Worm (Caenorhabditis elegans): ENCODE data around the gene str-232.

str-232 gene

ce11 chrV:16009564-16009963 is 6.0 kb downstream of the str-232 start, which contains the start of gene str-233:
Gene str-233, minus strand, starts transcription at chrV:16009664.
- TF ChIP-seq nhr-23 (tag; optimal IDR thresholded peaks at IDR 0.05) (no peak), daf-12 (tag; optimal IDR thresholded peaks at IDR 0.05) (no peak), ztf-11 (tag; optimal IDR thresholded peaks at IDR 0.05) (no peak), snpc-4 (tag; optimal IDR thresholded peaks at IDR 0.05) (no peak), tbx-2 (tag; optimal IDR thresholded peaks at IDR 0.05) (no peak), nfya-1 (tag; optimal IDR thresholded peaks at IDR 0.05; ENCODE audit: insufficient read depth) (no peak), unc-39 (tag; optimal IDR thresholded peaks at IDR 0.05) (no peak), egl-27 (tag; optimal IDR thresholded peaks at IDR 0.05) (no peak), lsy-12 (tag; optimal IDR thresholded peaks at IDR 0.05) (no peak), ama-1 (optimal IDR thresholded peaks at IDR 0.05) (no peak), ceh-9 (tag; optimal IDR thresholded peaks at IDR 0.05) (no peak), R02D3.7 (tag; optimal IDR thresholded peaks at IDR 0.05) (no peak)

ce11 chrV:16007505-16007904 is 8.0 kb downstream of the str-232 start, which contains the start of gene str-231:
Gene str-231, minus strand, starts transcription at chrV:16007605.
- TF ChIP-seq fkh-10 (GFP tag; optimal IDR thresholded peaks at IDR 0.05), result no peak
- TF ChIP-seq nhr-76 (tag; optimal IDR thresholded peaks at IDR 0.05), result no peak
- no peak for TF ChIP-seq nhr-12 (tag; optimal IDR thresholded peaks at IDR 0.05)
- TF ChIP-seq nhr-25 (tag; optimal IDR thresholded peaks at IDR 0.05), result no peak
- TF ChIP-seq daf-12 (tag; optimal IDR thresholded peaks at IDR 0.05), result no peak
- no peak for TF ChIP-seq ceh-9 (tag; optimal IDR thresholded peaks at IDR 0.05)
- no peak for TF ChIP-seq nhr-23 (tag; optimal IDR thresholded peaks at IDR 0.05)
- TF ChIP-seq ceh-82 (tag; optimal IDR thresholded peaks at IDR 0.05), result no peak
- no peak for TF ChIP-seq jun-1 (tag; optimal IDR thresholded peaks at IDR 0.05)
- TF ChIP-seq mml-1 (tag; optimal IDR thresholded peaks at IDR 0.05), result no peak
- TF ChIP-seq lsy-12 (tag; optimal IDR thresholded peaks at IDR 0.05), result no peak
- TF ChIP-seq lin-15B (tag; optimal IDR thresholded peaks at IDR 0.05), result no peak
- TF ChIP-seq ZK546.5 (tag; optimal IDR thresholded peaks at IDR 0.05), result no peak
- no peak for TF ChIP-seq sea-2 (GFP tag; optimal IDR thresholded peaks at IDR 0.05)
- TF ChIP-seq pha-4 (tag; optimal IDR thresholded peaks at IDR 0.05), result no peak
- no peak for TF ChIP-seq nhr-77 (tag; optimal IDR thresholded peaks at IDR 0.05)
- TF ChIP-seq ama-1 (optimal IDR thresholded peaks at IDR 0.05), result no peak
- TF ChIP-seq nfya-1 (tag; optimal IDR thresholded peaks at IDR 0.05; ENCODE audit: insufficient read depth), result no peak
- TF ChIP-seq R02D3.7 (tag; optimal IDR thresholded peaks at IDR 0.05), result no peak
- TF ChIP-seq ceh-28 (tag; optimal IDR thresholded peaks at IDR 0.05), result no peak

- TF ChIP-seq fkh-10 (GFP tag; optimal IDR thresholded peaks at IDR 0.05), result no peak
- TF ChIP-seq unc-39 (tag; optimal IDR thresholded peaks at IDR 0.05), result no peak
- TF ChIP-seq lin-39 (tag; optimal IDR thresholded peaks at IDR 0.05), result no peak
- TF ChIP-seq daf-12 (tag; optimal IDR thresholded peaks at IDR 0.05), result no peak
- no peak for TF ChIP-seq nhr-25 (tag; optimal IDR thresholded peaks at IDR 0.05)
- TF ChIP-seq ZK546.5 (tag; optimal IDR thresholded peaks at IDR 0.05), result no peak
- no peak for TF ChIP-seq pqm-1 (tag; optimal IDR thresholded peaks at IDR 0.05)
- no peak for TF ChIP-seq nhr-77 (tag; optimal IDR thresholded peaks at IDR 0.05)
- TF ChIP-seq nhr-237 (tag; optimal IDR thresholded peaks at IDR 0.05), result no peak
- TF ChIP-seq mml-1 (tag; optimal IDR thresholded peaks at IDR 0.05), result no peak
- TF ChIP-seq nhr-12 (tag; optimal IDR thresholded peaks at IDR 0.05), result no peak
- no peak for TF ChIP-seq tbx-2 (tag; optimal IDR thresholded peaks at IDR 0.05)
- TF ChIP-seq elt-2 (tag; optimal IDR thresholded peaks at IDR 0.05), result no peak
- TF ChIP-seq hmg-11 (tag; optimal IDR thresholded peaks at IDR 0.05), result no peak
- no peak for TF ChIP-seq fos-1 (tag; optimal IDR thresholded peaks at IDR 0.05)
- no peak for TF ChIP-seq sea-2 (GFP tag; optimal IDR thresholded peaks at IDR 0.05)
- no peak for TF ChIP-seq nhr-43 (tag; optimal IDR thresholded peaks at IDR 0.05; ENCODE audit: poor library complexity, severe bottlenecking)
- no peak for TF ChIP-seq fkh-2 (tag; optimal IDR thresholded peaks at IDR 0.05)
- TF ChIP-seq unc-62 (GFP tag; optimal IDR thresholded peaks at IDR 0.05), result no peak
These were observed 13.3 kb downstream of the str-232 start, which contains the start of gene nhr-63 for ce11 chrV:16002288-16002687. Gene nhr-63, plus strand, starts transcription at chrV:16002588.

- no peak for TF ChIP-seq ama-1 (optimal IDR thresholded peaks at IDR 0.05)
- peak; percentile 55 for TF ChIP-seq nhr-23 (tag; optimal IDR thresholded peaks at IDR 0.05)
- TF ChIP-seq lin-15B (tag; optimal IDR thresholded peaks at IDR 0.05), result no peak
- TF ChIP-seq sea-2 (GFP tag; optimal IDR thresholded peaks at IDR 0.05), result no peak
- TF ChIP-seq tbx-2 (tag; optimal IDR thresholded peaks at IDR 0.05), result no peak
- no peak for TF ChIP-seq ceh-16 (tag; optimal IDR thresholded peaks at IDR 0.05)
- peak; percentile 93 for TF ChIP-seq pha-4 (tag; optimal IDR thresholded peaks at IDR 0.05)
- TF ChIP-seq ztf-11 (tag; optimal IDR thresholded peaks at IDR 0.05), result no peak
- TF ChIP-seq zag-1 (tag; optimal IDR thresholded peaks at IDR 0.05), result no peak
- no peak for TF ChIP-seq elt-1 (tag; optimal IDR thresholded peaks at IDR 0.05)
- TF ChIP-seq pqm-1 (tag; optimal IDR thresholded peaks at IDR 0.05), result peak; percentile 84
- no peak for TF ChIP-seq R02D3.7 (tag; optimal IDR thresholded peaks at IDR 0.05)
- no peak for TF ChIP-seq unc-62 (GFP tag; optimal IDR thresholded peaks at IDR 0.05)
- no peak for TF ChIP-seq nhr-43 (tag; optimal IDR thresholded peaks at IDR 0.05; ENCODE audit: poor library complexity, severe bottlenecking)
- no peak for TF ChIP-seq lin-39 (tag; optimal IDR thresholded peaks at IDR 0.05)
- peak; percentile 69 for TF ChIP-seq fos-1 (tag; optimal IDR thresholded peaks at IDR 0.05)
- TF ChIP-seq jun-1 (tag; optimal IDR thresholded peaks at IDR 0.05), result peak; percentile 92
- TF ChIP-seq nfya-1 (tag; optimal IDR thresholded peaks at IDR 0.05; ENCODE audit: insufficient read depth), result no peak
- no peak for TF ChIP-seq fkh-10 (GFP tag; optimal IDR thresholded peaks at IDR 0.05)
- no peak for TF ChIP-seq nhr-11 (tag; optimal IDR thresholded peaks at IDR 0.05)
- no peak for TF ChIP-seq elt-3 (tag; optimal IDR thresholded peaks at IDR 0.05)
- TF ChIP-seq snpc-4 (tag; optimal IDR thresholded peaks at IDR 0.05), result no peak
- peak; percentile 80 for TF ChIP-seq elt-2 (tag; optimal IDR thresholded peaks at IDR 0.05)
- peak; percentile 13 for TF ChIP-seq skn-1 (tag; optimal IDR thresholded peaks at IDR 0.05)
- TF ChIP-seq mdl-1 (tag; optimal IDR thresholded peaks at IDR 0.05), result peak; percentile 13
- no peak for TF ChIP-seq nhr-237 (tag; optimal IDR thresholded peaks at IDR 0.05)
- no peak for TF ChIP-seq nhr-77 (tag; optimal IDR thresholded peaks at IDR 0.05)
- no peak for TF ChIP-seq fkh-2 (tag; optimal IDR thresholded peaks at IDR 0.05)
- no peak for TF ChIP-seq nhr-28 (tag; optimal IDR thresholded peaks at IDR 0.05)
- TF ChIP-seq eor-1 (tag; optimal IDR thresholded peaks at IDR 0.05), result no peak
- peak; percentile 12 for TF ChIP-seq nhr-25 (tag; optimal IDR thresholded peaks at IDR 0.05)
These were observed 15.1 kb downstream of the str-232 start, which contains the start of gene nhr-50 for ce11 chrV:16000433-16000832. Gene nhr-50, minus strand, starts transcription at chrV:16000631.

Data from whole organism, L3 larva.